Worm (Caenorhabditis elegans) whole organism, L4 larva: ENCODE data around the gene tbc-20.
A peak's percentile ranks its signal among the peaks of the same experiment; 100 is the strongest.

ENCODE experiments used
- F10B5.3 ChIP-seq: sonication (generic microtip); optimal IDR thresholded peaks from 2 replicates; lab custom pipeline; 2016; ENCODE audit warnings: mild to moderate bottlenecking, missing genetic modification characterization, missing compliant biosample characterization
- R02D3.7 ChIP-seq: fragments of 150-350 bp; sonication (generic microtip); optimal IDR thresholded peaks from 3 replicates; lab custom pipeline; 2014; ENCODE audit warnings: missing biosample characterization, missing genetic modification characterization
- Y105C5A.15 ChIP-seq: fragments of 200-800 bp; sonication (Bioruptor generic); IDR thresholded peaks from 2 replicates; pipeline ENCODE4 v1.3.6; 2022; ENCODE audit warnings: missing genetic modification characterization, missing compliant biosample characterization
- Y48G9A.11 ChIP-seq: fragments of 200-800 bp; sonication (Bioruptor generic); IDR thresholded peaks from 2 replicates; pipeline ENCODE4 v1.3.6; 2022; ENCODE audit warnings: missing genetic modification reagents, missing genetic modification characterization, missing compliant biosample characterization
- Y75B8A.6 ChIP-seq: fragments of 200-800 bp; sonication (Bioruptor generic); IDR thresholded peaks from 2 replicates; pipeline ENCODE4 v1.3.6; 2022; ENCODE audit warnings: missing genetic modification reagents, missing genetic modification characterization, missing compliant biosample characterization
- ZK337.2 ChIP-seq: fragments of 200-800 bp; sonication (Bioruptor generic); IDR thresholded peaks from 2 replicates; pipeline ENCODE4 v1.3.6; 2022; ENCODE audit warnings: missing genetic modification reagents, missing genetic modification characterization, missing compliant biosample characterization
- ZK546.5 ChIP-seq, 2 experiments: sonication (generic microtip); optimal IDR thresholded peaks; 2 replicates each; lab custom pipeline; 2017; ENCODE audit warnings: missing biosample characterization in 2 of 2, missing genetic modification characterization in 2 of 2
- aly-2 ChIP-seq: sonication (generic microtip); optimal IDR thresholded peaks from 2 replicates; lab custom pipeline; 2018; ENCODE audit warnings: missing biosample characterization, missing genetic modification characterization
- ama-1 ChIP-seq: fragments of 150-350 bp; optimal IDR thresholded peaks from 2 replicates; lab custom pipeline; 2014; ENCODE audit warnings: inconsistent platforms, mixed read lengths
- ceh-32 ChIP-seq: sonication (generic microtip); optimal IDR thresholded peaks from 2 replicates; lab custom pipeline; 2016; ENCODE audit warnings: mild to moderate bottlenecking, missing genetic modification characterization, missing compliant biosample characterization; ENCODE audit not compliant: poor library complexity
- ctbp-1 ChIP-seq: fragments of 200-800 bp; sonication (Bioruptor generic); IDR thresholded peaks from 2 replicates; pipeline ENCODE4 v1.3.6; 2022; ENCODE audit warnings: missing genetic modification reagents, missing genetic modification characterization, missing compliant biosample characterization
- daf-19 ChIP-seq: fragments of 200-800 bp; sonication (Bioruptor generic); conservative IDR thresholded peaks from 2 replicates; pipeline ENCODE4 v1.3.6; 2022; ENCODE audit warnings: missing genetic modification characterization, missing compliant biosample characterization
- daf-8 ChIP-seq: fragments of 200-800 bp; sonication (Bioruptor generic); IDR thresholded peaks from 2 replicates; pipeline ENCODE4 v1.3.6; 2022; ENCODE audit warnings: missing genetic modification characterization, missing compliant biosample characterization
- dmd-6 ChIP-seq: fragments of 200-800 bp; sonication (Bioruptor generic); IDR thresholded peaks from 2 replicates; pipeline ENCODE4 v1.3.6; 2022; ENCODE audit warnings: missing genetic modification reagents, missing genetic modification characterization, missing compliant biosample characterization
- dve-1 ChIP-seq: sonication (generic microtip); optimal IDR thresholded peaks from 2 replicates; lab custom pipeline; 2017; ENCODE audit warnings: antibody characterized with exemption, mild to moderate bottlenecking, missing genetic modification characterization, missing compliant biosample characterization; ENCODE audit not compliant: insufficient read depth
- egl-27 ChIP-seq: sonication (generic microtip); optimal IDR thresholded peaks from 3 replicates; lab custom pipeline; 2017; ENCODE audit warnings: missing biosample characterization, missing genetic modification reagents, missing genetic modification characterization
- fos-1 ChIP-seq: fragments of 150-350 bp; optimal IDR thresholded peaks from 2 replicates; lab custom pipeline; 2014; ENCODE audit warnings: missing biosample characterization, missing genetic modification characterization
- gei-8 ChIP-seq: fragments of 200-800 bp; sonication (Bioruptor generic); optimal IDR thresholded peaks from 2 replicates; lab custom pipeline; 2018; ENCODE audit warnings: mild to moderate bottlenecking, missing genetic modification characterization, missing compliant biosample characterization
- hif-1 ChIP-seq, 2 experiments: sonication (generic microtip); optimal IDR thresholded peaks; 2 replicates each; lab custom pipeline; 2016 to 2017; ENCODE audit warnings: missing compliant biosample characterization in 2 of 2, missing genetic modification characterization in 2 of 2, missing genetic modification reagents in 2 of 2, missing genotype in 2 of 2, mild to moderate bottlenecking in 1 of 2
- hlh-30 ChIP-seq: sonication (generic microtip); optimal IDR thresholded peaks from 2 replicates; lab custom pipeline; 2017; ENCODE audit warnings: antibody characterized with exemption, mild to moderate bottlenecking, missing genetic modification characterization, missing compliant biosample characterization; ENCODE audit not compliant: insufficient read depth
- lin-1 ChIP-seq: fragments of 200-800 bp; sonication (Bioruptor generic); IDR thresholded peaks from 2 replicates; pipeline ENCODE4 v1.3.6; 2022; ENCODE audit warnings: missing genetic modification reagents, missing genetic modification characterization, missing compliant biosample characterization
- lin-29 ChIP-seq: fragments of 200-800 bp; sonication (Bioruptor generic); IDR thresholded peaks from 2 replicates; pipeline ENCODE4 v1.3.6; 2022; ENCODE audit warnings: missing genetic modification reagents, missing genetic modification characterization, missing compliant biosample characterization
- lin-39 ChIP-seq: fragments of 150-350 bp; optimal IDR thresholded peaks from 2 replicates; lab custom pipeline; 2014; ENCODE audit warnings: missing biosample characterization, missing genetic modification reagents, missing genetic modification characterization
- lsy-2 ChIP-seq, 2 experiments: fragments of 150-350 bp in 1 of 2; sonication (generic microtip) in 1 of 2; optimal IDR thresholded peaks; 2 replicates each; lab custom pipeline; 2014 to 2017; ENCODE audit warnings: missing biosample characterization in 2 of 2, missing genetic modification characterization in 2 of 2
- madf-5 ChIP-seq, 2 experiments: fragments of 200-800 bp; sonication (Bioruptor generic); IDR thresholded peaks; 2 replicates each; pipeline ENCODE4 v1.3.6; 2022; ENCODE audit warnings: missing compliant biosample characterization in 2 of 2, missing genetic modification characterization in 2 of 2
- mdl-1 ChIP-seq, 2 experiments: fragments of 150-350 bp in 1 of 2; sonication (generic microtip) in 1 of 2; optimal IDR thresholded peaks; 2 replicates each; lab custom pipeline; 2014 to 2017; ENCODE audit warnings: missing biosample characterization in 2 of 2, missing genetic modification characterization in 2 of 2
- mdt-29 ChIP-seq: fragments of 200-800 bp; sonication (Bioruptor generic); IDR thresholded peaks from 2 replicates; pipeline ENCODE4 v1.3.6; 2022; ENCODE audit warnings: missing genetic modification reagents, missing genetic modification characterization, missing compliant biosample characterization
- mes-2 ChIP-seq: sonication (generic microtip); optimal IDR thresholded peaks from 2 replicates; lab custom pipeline; 2016; ENCODE audit warnings: missing genotype, mild to moderate bottlenecking, missing genetic modification characterization, missing compliant biosample characterization; ENCODE audit not compliant: poor library complexity, severe bottlenecking
- mxl-3 ChIP-seq: fragments of 200-800 bp; sonication (Bioruptor generic); optimal IDR thresholded peaks from 2 replicates; lab custom pipeline; 2018; ENCODE audit warnings: mild to moderate bottlenecking, missing genetic modification characterization, missing compliant biosample characterization
- nhr-102 ChIP-seq: sonication (generic microtip); optimal IDR thresholded peaks from 2 replicates; lab custom pipeline; 2016; ENCODE audit warnings: mild to moderate bottlenecking, missing genetic modification characterization, moderate library complexity, missing compliant biosample characterization
- nhr-11 ChIP-seq: fragments of 150-350 bp; optimal IDR thresholded peaks from 2 replicates; lab custom pipeline; 2014; ENCODE audit warnings: missing biosample characterization, missing genetic modification characterization
- nhr-237 ChIP-seq: sonication (generic microtip); optimal IDR thresholded peaks from 2 replicates; lab custom pipeline; 2017; ENCODE audit warnings: missing biosample characterization, missing genetic modification characterization
- nhr-28 ChIP-seq: fragments of 150-350 bp; optimal IDR thresholded peaks from 2 replicates; lab custom pipeline; 2014; ENCODE audit warnings: missing biosample characterization, missing genetic modification characterization
- nhr-42 ChIP-seq: fragments of 200-800 bp; sonication (Bioruptor generic); IDR thresholded peaks from 2 replicates; pipeline ENCODE4 v1.3.6; 2022; ENCODE audit warnings: missing genetic modification characterization, missing compliant biosample characterization
- nhr-76 ChIP-seq: fragments of 150-350 bp; optimal IDR thresholded peaks from 2 replicates; lab custom pipeline; 2014; ENCODE audit warnings: missing biosample characterization, missing genetic modification characterization
- nhr-77 ChIP-seq: fragments of 150-350 bp; optimal IDR thresholded peaks from 2 replicates; lab custom pipeline; 2014; ENCODE audit warnings: missing biosample characterization, missing genetic modification characterization
- pha-4 ChIP-seq, 2 experiments: fragments of 150-350 bp in 1 of 2; fragments of 200-800 bp in 1 of 2; sonication (Bioruptor generic) in 1 of 2; IDR thresholded peaks in 1 of 2; optimal IDR thresholded peaks in 1 of 2; 2 replicates each; pipeline versions ENCODE4 v1.3.6 to Lab custom; 2014 to 2022; ENCODE audit warnings: missing genetic modification characterization in 2 of 2, missing genetic modification reagents in 2 of 2, missing biosample characterization in 1 of 2, missing compliant biosample characterization in 1 of 2
- php-3 ChIP-seq: fragments of 200-800 bp; sonication (Bioruptor generic); IDR thresholded peaks from 2 replicates; pipeline ENCODE4 v1.3.6; 2022; ENCODE audit warnings: missing genetic modification reagents, missing genetic modification characterization, missing compliant biosample characterization
- pqm-1 ChIP-seq: sonication (generic microtip); optimal IDR thresholded peaks from 2 replicates; lab custom pipeline; 2017; ENCODE audit warnings: missing biosample characterization, missing genetic modification characterization
- rbr-2 ChIP-seq: sonication (generic microtip); optimal IDR thresholded peaks from 2 replicates; lab custom pipeline; 2016; ENCODE audit warnings: missing genotype, missing genetic modification characterization, missing compliant biosample characterization
- set-16 ChIP-seq: fragments of 200-800 bp; sonication (Bioruptor generic); IDR thresholded peaks from 2 replicates; pipeline ENCODE4 v1.3.6; 2022; ENCODE audit warnings: missing genetic modification reagents, missing genetic modification characterization, missing compliant biosample characterization
- spr-3 ChIP-seq: fragments of 200-800 bp; sonication (Bioruptor generic); optimal IDR thresholded peaks from 2 replicates; lab custom pipeline; 2018; ENCODE audit warnings: mild to moderate bottlenecking, missing genetic modification characterization, missing compliant biosample characterization
- tag-97 ChIP-seq: fragments of 200-800 bp; sonication (Bioruptor generic); IDR thresholded peaks from 2 replicates; pipeline ENCODE4 v1.3.6; 2022; ENCODE audit warnings: missing genetic modification characterization, missing compliant biosample characterization
- unc-130 ChIP-seq: sonication (generic microtip); optimal IDR thresholded peaks from 2 replicates; lab custom pipeline; 2016; ENCODE audit warnings: missing genetic modification reagents, missing genetic modification characterization, missing compliant biosample characterization
- unc-39 ChIP-seq: sonication (generic microtip); optimal IDR thresholded peaks from 2 replicates; lab custom pipeline; 2017; ENCODE audit warnings: missing biosample characterization, missing genetic modification characterization
- unc-62 ChIP-seq, 3 experiments: fragments of 150-350 bp in 1 of 3; sonication (generic microtip); optimal IDR thresholded peaks in 2 of 3; peaks in 1 of 3; 1 replicate in 1 of 3; 2 replicates in 2 of 3; lab custom pipeline; 2014 to 2017; ENCODE audit warnings: missing biosample characterization in 3 of 3, missing genetic modification characterization in 3 of 3, missing genetic modification reagents in 3 of 3, missing genotype in 1 of 3
- zag-1 ChIP-seq: fragments of 150-350 bp; optimal IDR thresholded peaks from 2 replicates; lab custom pipeline; 2014; ENCODE audit warnings: missing biosample characterization, missing genetic modification characterization
- ztf-11 ChIP-seq: fragments of 150-350 bp; optimal IDR thresholded peaks from 2 replicates; lab custom pipeline; 2014; ENCODE audit warnings: missing biosample characterization, missing genetic modification characterization
- ztf-7 ChIP-seq: fragments of 150-350 bp; optimal IDR thresholded peaks from 2 replicates; lab custom pipeline; 2014; ENCODE audit warnings: missing biosample characterization, missing genetic modification characterization

tbc-20 gene

DNA sequence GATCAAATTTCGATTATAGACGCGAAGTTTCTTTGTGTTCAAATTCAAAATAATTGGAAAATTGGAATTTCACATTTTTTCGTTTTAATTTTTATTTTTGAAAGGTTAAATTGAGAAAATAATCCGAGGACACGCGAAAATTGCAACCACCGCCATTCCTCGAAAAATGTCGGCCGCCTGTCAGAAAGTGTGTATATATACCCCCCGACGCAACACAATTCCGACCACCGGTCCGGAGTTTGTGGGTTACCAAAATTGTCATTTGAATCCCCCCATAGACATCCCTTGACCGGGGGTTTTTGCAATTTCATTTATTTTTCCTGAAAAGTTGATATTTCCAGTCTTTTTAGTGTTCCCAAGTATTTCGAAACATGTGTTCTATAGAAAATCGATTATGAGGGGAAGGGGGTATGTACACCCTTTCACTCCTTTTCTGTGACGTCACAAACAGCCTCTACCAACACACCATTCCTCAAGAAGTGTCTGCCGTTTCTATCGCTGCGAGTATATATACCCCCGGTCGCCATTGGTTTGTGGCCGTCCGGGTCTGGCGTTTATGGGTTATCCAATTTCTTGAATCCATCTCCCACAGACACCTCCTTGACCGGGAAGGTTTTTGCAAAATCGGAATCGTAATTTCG lies 6.1 kb downstream of the tbc-20 start, which contains the start of gene W01D2.3:
W01D2.3 (minus strand) TSS at position 51 of the 641 bp plus-strand sequence.
- no peak for TF ChIP-seq tag-97 (GFP tag; lab: Robert Waterston, UW)
- TF ChIP-seq daf-19 (GFP tag; lab: Robert Waterston, UW), result peak; percentile 85; the same call in 1 of the 2 replicates
- TF ChIP-seq lin-39 (tag; lab: Kevin White, UChicago), result no peak
- TF ChIP-seq pqm-1 (tag; lab: Kevin White, UChicago), result no peak
- peak in 1 of 2 experiments; percentile 70 for TF ChIP-seq lsy-2 (tag; optimal IDR thresholded peaks at IDR 0.05; lab: Kevin White, UChicago)
- TF ChIP-seq aly-2 (tag; lab: Kevin White, UChicago), result peak; percentile 71
- TF ChIP-seq R02D3.7 (tag; lab: Kevin White, UChicago), result no peak
- TF ChIP-seq nhr-237, result no peak
- 0 out of 2 replicates have a peak, but pooled peaks have one; percentile 23 for TF ChIP-seq Y105C5A.15 (GFP tag; lab: Robert Waterston, UW)
- peak; percentile 78 for TF ChIP-seq ctbp-1 (GFP tag; lab: Robert Waterston, UW)
- peak; percentile 55; the same call in 1 of the 2 replicates for TF ChIP-seq php-3
- peak; percentile 65 for TF ChIP-seq dmd-6 (GFP tag; lab: Robert Waterston, UW)
- peak; percentile 11 for TF ChIP-seq ceh-32
- peak; percentile 60 for TF ChIP-seq ztf-7 (tag; lab: Kevin White, UChicago)
- TF ChIP-seq nhr-11 (tag; lab: Kevin White, UChicago), result no peak
- TF ChIP-seq madf-5 (GFP tag; IDR thresholded peaks at IDR 0.05; lab: Robert Waterston, UW), result 0 out of 4 replicates have a peak, but pooled peaks have one; percentile 42 to 56
- peak; percentile 87 for TF ChIP-seq spr-3
- peak; percentile 61 for TF ChIP-seq F10B5.3 (tag; lab: Kevin White, UChicago)
- TF ChIP-seq mdl-1 (tag; optimal IDR thresholded peaks at IDR 0.05; lab: Kevin White, UChicago), result no peak
- no peak for TF ChIP-seq ama-1 (lab: Kevin White, UChicago)
- no peak for TF ChIP-seq zag-1
- no peak for TF ChIP-seq ZK546.5 (tag; optimal IDR thresholded peaks at IDR 0.05; lab: Kevin White, UChicago)
- TF ChIP-seq gei-8 (GFP tag; lab: Kevin White, UChicago), result peak; percentile 72
- no peak for TF ChIP-seq unc-130
- TF ChIP-seq lin-1 (GFP tag; lab: Robert Waterston, UW), result peak; percentile 78
- no peak for TF ChIP-seq unc-39 (tag; lab: Kevin White, UChicago)
- TF ChIP-seq rbr-2 (tag; lab: Kevin White, UChicago), result peak; percentile 81
- peak; percentile 95 for TF ChIP-seq dve-1 (tag; lab: Kevin White, UChicago)
- TF ChIP-seq unc-62 (GFP tag; optimal IDR thresholded peaks at IDR 0.05 in 1 of 2; lab: Kevin White, UChicago), result peak in 1 of 2 experiments; percentile 93
- TF ChIP-seq unc-62 (tag; optimal IDR thresholded peaks at IDR 0.05; lab: Kevin White, UChicago), result no peak
- peak; percentile 39 for TF ChIP-seq nhr-77 (tag; lab: Kevin White, UChicago)
- TF ChIP-seq mxl-3 (GFP tag; lab: Kevin White, UChicago), result peak; percentile 69
- peak; percentile 64 for TF ChIP-seq hlh-30
- no peak for TF ChIP-seq egl-27 (tag; lab: Kevin White, UChicago)
- peak in 1 of 2 experiments; percentile 65 for TF ChIP-seq hif-1 (tag; optimal IDR thresholded peaks at IDR 0.05; lab: Kevin White, UChicago)
- no peak for TF ChIP-seq ztf-11 (tag; lab: Kevin White, UChicago)
- TF ChIP-seq daf-8 (GFP tag; lab: Robert Waterston, UW), result no peak
- no peak for TF ChIP-seq fos-1
- no peak for TF ChIP-seq Y75B8A.6 (GFP tag; lab: Robert Waterston, UW)
- peak; percentile 92 for TF ChIP-seq nhr-102 (tag; lab: Kevin White, UChicago)
- no peak; the same call in 1 of the 2 replicates for TF ChIP-seq set-16
- peak; percentile 1 for TF ChIP-seq nhr-28 (tag; lab: Kevin White, UChicago)
- peak; percentile 83 for TF ChIP-seq pha-4 (GFP tag; IDR thresholded peaks at IDR 0.05; lab: Robert Waterston, UW)
- no peak for TF ChIP-seq pha-4 (tag; optimal IDR thresholded peaks at IDR 0.05; lab: Kevin White, UChicago)
- peak; percentile 74 for TF ChIP-seq mes-2
- peak; percentile 38; the same call in 1 of the 2 replicates for TF ChIP-seq lin-29 (GFP tag; lab: Robert Waterston, UW)
- TF ChIP-seq ZK337.2 (GFP tag; lab: Robert Waterston, UW), result peak; percentile 61; the same call in 1 of the 2 replicates
- peak; percentile 89 for TF ChIP-seq nhr-42
- 0 out of 2 replicates have a peak, but pooled peaks have one; percentile 37 for TF ChIP-seq mdt-29 (GFP tag; lab: Robert Waterston, UW)
- TF ChIP-seq nhr-76 (tag; lab: Kevin White, UChicago), result no peak
- peak; percentile 69 for TF ChIP-seq Y48G9A.11 (GFP tag; lab: Robert Waterston, UW)
